Worm (Caenorhabditis elegans) whole organism, L3 larva: ENCODE measurements around the gene epg-4.

Source experiments
- R02D3.7 ChIP-seq: fragments of 150-350 bp; optimal IDR thresholded peaks from 2 replicates; lab custom pipeline; 2014; ENCODE audit warnings: missing biosample characterization, missing genetic modification characterization
- ama-1 ChIP-seq: fragments of 150-350 bp; optimal IDR thresholded peaks from 2 replicates; lab custom pipeline; 2018
- ceh-16 ChIP-seq: sonication (generic microtip); optimal IDR thresholded peaks from 2 replicates; lab custom pipeline; 2017; ENCODE audit warnings: missing biosample characterization, missing genetic modification characterization
- ceh-28 ChIP-seq: fragments of 150-350 bp; optimal IDR thresholded peaks from 2 replicates; lab custom pipeline; 2014; ENCODE audit warnings: missing biosample characterization, missing genetic modification reagents, missing genetic modification characterization
- ceh-82 ChIP-seq: fragments of 150-350 bp; optimal IDR thresholded peaks from 2 replicates; lab custom pipeline; 2014; ENCODE audit warnings: missing biosample characterization, missing genetic modification characterization
- ceh-9 ChIP-seq: sonication (generic microtip); optimal IDR thresholded peaks from 2 replicates; lab custom pipeline; 2018; ENCODE audit warnings: missing biosample characterization, missing genetic modification characterization
- daf-12 ChIP-seq: fragments of 150-350 bp; optimal IDR thresholded peaks from 2 replicates; lab custom pipeline; 2014; ENCODE audit warnings: missing biosample characterization, missing genetic modification reagents, missing genetic modification characterization
- egl-27 ChIP-seq: sonication (generic microtip); optimal IDR thresholded peaks from 4 replicates; lab custom pipeline; 2017; ENCODE audit warnings: missing biosample characterization, missing genetic modification reagents, missing genetic modification characterization
- elt-2 ChIP-seq: sonication (generic microtip); optimal IDR thresholded peaks from 2 replicates; lab custom pipeline; 2016; ENCODE audit warnings: missing genetic modification reagents, mild to moderate bottlenecking, missing genetic modification characterization, missing compliant biosample characterization
- elt-3 ChIP-seq, 3 experiments: fragments of 150-350 bp in 1 of 3; sonication (generic microtip) in 2 of 3; optimal IDR thresholded peaks; 2 replicates in 2 of 3; 4 replicates in 1 of 3; lab custom pipeline; 2014 to 2017; ENCODE audit warnings: missing biosample characterization in 3 of 3, missing genetic modification characterization in 3 of 3
- fkh-10 ChIP-seq: sonication (generic microtip); optimal IDR thresholded peaks from 2 replicates; lab custom pipeline; 2017; ENCODE audit warnings: missing biosample characterization, missing genetic modification reagents, missing genetic modification characterization
- fkh-2 ChIP-seq: fragments of 150-350 bp; optimal IDR thresholded peaks from 2 replicates; lab custom pipeline; 2014; ENCODE audit warnings: missing biosample characterization, missing genetic modification reagents, missing genetic modification characterization
- hmg-11 ChIP-seq: sonication (generic microtip); optimal IDR thresholded peaks from 2 replicates; lab custom pipeline; 2016; ENCODE audit warnings: missing genetic modification characterization, missing compliant biosample characterization
- jun-1 ChIP-seq: fragments of 150-350 bp; optimal IDR thresholded peaks from 2 replicates; lab custom pipeline; 2014; ENCODE audit warnings: missing biosample characterization, missing genetic modification reagents, missing genetic modification characterization
- lin-15B ChIP-seq: fragments of 150-350 bp; optimal IDR thresholded peaks from 2 replicates; lab custom pipeline; 2014; ENCODE audit warnings: missing biosample characterization, missing genetic modification characterization
- lin-39 ChIP-seq: fragments of 150-350 bp; optimal IDR thresholded peaks from 2 replicates; lab custom pipeline; 2018; ENCODE audit warnings: missing biosample characterization, missing genetic modification reagents, missing genetic modification characterization
- lsy-12 ChIP-seq: sonication (generic microtip); optimal IDR thresholded peaks from 2 replicates; lab custom pipeline; 2016; ENCODE audit warnings: mild to moderate bottlenecking, missing genetic modification characterization, missing compliant biosample characterization
- mdl-1 ChIP-seq: fragments of 150-350 bp; optimal IDR thresholded peaks from 2 replicates; lab custom pipeline; 2014; ENCODE audit warnings: missing biosample characterization, missing genetic modification characterization
- mml-1 ChIP-seq: fragments of 150-350 bp; sonication (generic microtip); optimal IDR thresholded peaks from 3 replicates; lab custom pipeline; 2014; ENCODE audit warnings: missing biosample characterization, missing genetic modification characterization
- nfya-1 ChIP-seq: sonication (generic microtip); optimal IDR thresholded peaks from 2 replicates; lab custom pipeline; 2017; ENCODE audit warnings: missing genetic modification characterization, mild to moderate bottlenecking, missing compliant biosample characterization, antibody characterized with exemption, moderate library complexity; ENCODE audit not compliant: insufficient read depth
- nhr-11 ChIP-seq: fragments of 150-350 bp; optimal IDR thresholded peaks from 2 replicates; lab custom pipeline; 2014; ENCODE audit warnings: missing biosample characterization, missing genetic modification characterization
- nhr-23 ChIP-seq: fragments of 150-350 bp; optimal IDR thresholded peaks from 2 replicates; lab custom pipeline; 2014; ENCODE audit warnings: missing biosample characterization, missing genetic modification reagents, missing genetic modification characterization
- nhr-237 ChIP-seq: fragments of 150-350 bp; optimal IDR thresholded peaks from 2 replicates; lab custom pipeline; 2014; ENCODE audit warnings: missing biosample characterization, missing genetic modification characterization
- nhr-25 ChIP-seq: sonication (generic microtip); optimal IDR thresholded peaks from 2 replicates; lab custom pipeline; 2017; ENCODE audit warnings: missing biosample characterization, missing genetic modification characterization
- nhr-28 ChIP-seq: fragments of 150-350 bp; optimal IDR thresholded peaks from 2 replicates; lab custom pipeline; 2014; ENCODE audit warnings: missing biosample characterization, missing genetic modification characterization
- nhr-43 ChIP-seq: sonication (generic microtip); optimal IDR thresholded peaks from 2 replicates; lab custom pipeline; 2016; ENCODE audit warnings: mild to moderate bottlenecking, missing genetic modification characterization, missing compliant biosample characterization; ENCODE audit not compliant: poor library complexity, severe bottlenecking
- nhr-67 ChIP-seq: fragments of 150-350 bp; optimal IDR thresholded peaks from 2 replicates; lab custom pipeline; 2014; ENCODE audit warnings: missing biosample characterization, missing genetic modification characterization
- nhr-76 ChIP-seq: fragments of 150-350 bp; sonication (generic microtip); optimal IDR thresholded peaks from 5 replicates; lab custom pipeline; 2014; ENCODE audit warnings: missing biosample characterization, missing genetic modification characterization
- nhr-77 ChIP-seq: fragments of 150-350 bp; optimal IDR thresholded peaks from 2 replicates; lab custom pipeline; 2014; ENCODE audit warnings: missing biosample characterization, missing genetic modification characterization
- pha-4 ChIP-seq: fragments of 150-350 bp; optimal IDR thresholded peaks from 2 replicates; lab custom pipeline; 2014; ENCODE audit warnings: missing biosample characterization, missing genetic modification reagents, missing genetic modification characterization
- pqm-1 ChIP-seq: fragments of 150-350 bp; optimal IDR thresholded peaks from 2 replicates; lab custom pipeline; 2017; ENCODE audit warnings: missing biosample characterization, missing genetic modification characterization, inconsistent platforms
- sea-2 ChIP-seq: fragments of 150-350 bp; sonication (generic microtip); optimal IDR thresholded peaks from 4 replicates; lab custom pipeline; 2014; ENCODE audit warnings: missing biosample characterization, missing genetic modification reagents, missing genetic modification characterization
- skn-1 ChIP-seq: fragments of 150-350 bp; optimal IDR thresholded peaks from 2 replicates; lab custom pipeline; 2014; ENCODE audit warnings: missing biosample characterization, missing genetic modification characterization
- snpc-4 ChIP-seq: fragments of 150-350 bp; optimal IDR thresholded peaks from 2 replicates; lab custom pipeline; 2014; ENCODE audit warnings: missing biosample characterization, missing genetic modification characterization
- tbx-2 ChIP-seq: sonication (generic microtip); optimal IDR thresholded peaks from 2 replicates; lab custom pipeline; 2016; ENCODE audit warnings: mild to moderate bottlenecking, missing genetic modification characterization, missing compliant biosample characterization
- unc-39 ChIP-seq: sonication (generic microtip); optimal IDR thresholded peaks from 4 replicates; lab custom pipeline; 2017; ENCODE audit warnings: missing biosample characterization, missing genetic modification characterization
- unc-62 ChIP-seq: fragments of 150-350 bp; sonication (generic microtip); optimal IDR thresholded peaks from 4 replicates; lab custom pipeline; 2014; ENCODE audit warnings: missing biosample characterization, missing genetic modification reagents, missing genetic modification characterization
- zag-1 ChIP-seq: fragments of 150-350 bp; optimal IDR thresholded peaks from 2 replicates; lab custom pipeline; 2014; ENCODE audit warnings: missing biosample characterization, missing genetic modification characterization
- ztf-11 ChIP-seq: fragments of 150-350 bp; optimal IDR thresholded peaks from 2 replicates; lab custom pipeline; 2014; ENCODE audit warnings: missing biosample characterization, missing genetic modification characterization
- ztf-4 ChIP-seq: fragments of 150-350 bp; optimal IDR thresholded peaks from 2 replicates; lab custom pipeline; 2014; ENCODE audit warnings: missing biosample characterization, missing genetic modification characterization

The epg-4 gene

ce11 chrIII:7144749-7145148, 37.2 kb upstream of the epg-4 start, which contains the start of gene glr-2:
Gene glr-2, minus strand, starts transcription at chrIII:7144959.
- TF ChIP-seq ceh-28 (tag; lab: Kevin White, UChicago) (no peak), nhr-11 (no peak), pha-4 (tag; lab: Kevin White, UChicago) (no peak), egl-27 (tag; lab: Kevin White, UChicago) (no peak), zag-1 (tag; lab: Kevin White, UChicago) (no peak), R02D3.7 (no peak), ztf-11 (tag; lab: Kevin White, UChicago) (no peak), nhr-237 (tag; lab: Kevin White, UChicago) (no peak), nhr-67 (no peak), sea-2 (GFP tag; lab: Kevin White, UChicago) (no peak), nfya-1 (no peak)

ce11 chrIII:7146341-7146740, 35.6 kb upstream of the epg-4 start:
- TF ChIP-seq tbx-2 (tag; lab: Kevin White, UChicago) (no peak), ztf-4 (tag; lab: Kevin White, UChicago) (no peak), skn-1 (no peak), nhr-67 (no peak), lin-15B (tag; lab: Kevin White, UChicago) (no peak), nhr-23 (tag; lab: Kevin White, UChicago) (no peak)

ce11 chrIII:7148191-7148590, 33.8 kb upstream of the epg-4 start:
- TF ChIP-seq unc-39 (tag; lab: Kevin White, UChicago) (no peak), nhr-76 (tag; lab: Kevin White, UChicago) (no peak), lin-39 (no peak), fkh-10 (GFP tag; lab: Kevin White, UChicago) (no peak), ceh-16 (tag; lab: Kevin White, UChicago) (no peak), mdl-1 (tag; lab: Kevin White, UChicago) (no peak)
- TF ChIP-seq, all 47 proteins: peak for 0

ce11 chrIII:7150162-7150561, 31.8 kb upstream of the epg-4 start:
- TF ChIP-seq nhr-67: no peak
- no peak for TF ChIP-seq lsy-12
- no peak for TF ChIP-seq ztf-11 (tag; lab: Kevin White, UChicago)
- TF ChIP-seq daf-12 (tag; lab: Kevin White, UChicago): no peak
- TF ChIP-seq nhr-28 (tag; lab: Kevin White, UChicago): no peak
- TF ChIP-seq egl-27 (tag; lab: Kevin White, UChicago): no peak
- TF ChIP-seq pqm-1 (tag; lab: Kevin White, UChicago): no peak
- TF ChIP-seq jun-1 (tag; lab: Kevin White, UChicago): no peak
- TF ChIP-seq elt-3 (tag; optimal IDR thresholded peaks at IDR 0.05; lab: Kevin White, UChicago): no peak
- no peak for TF ChIP-seq ceh-82 (tag; lab: Kevin White, UChicago)
- no peak for TF ChIP-seq ztf-4 (tag; lab: Kevin White, UChicago)
- TF ChIP-seq nhr-237 (tag; lab: Kevin White, UChicago): no peak

- no peak for TF ChIP-seq elt-2 (tag; lab: Kevin White, UChicago)
- no peak for TF ChIP-seq jun-1 (tag; lab: Kevin White, UChicago)
- TF ChIP-seq nhr-23 (tag; lab: Kevin White, UChicago): peak; percentile 37
- TF ChIP-seq nhr-77 (tag; lab: Kevin White, UChicago): no peak
These were observed 29.4 kb upstream of the epg-4 start for ce11 chrIII:7152569-7152968.

ce11 chrIII:7153747-7154238, 28.2 kb upstream of the epg-4 start, which contains the start of gene ogt-1:
Gene ogt-1, minus strand, starts transcription at chrIII:7153797.
- TF ChIP-seq ceh-9 (tag; lab: Kevin White, UChicago) (no peak), nhr-28 (tag; lab: Kevin White, UChicago) (no peak), tbx-2 (tag; lab: Kevin White, UChicago) (peak; percentile 61), egl-27 (tag; lab: Kevin White, UChicago) (peak; percentile 83), daf-12 (tag; lab: Kevin White, UChicago) (no peak), nhr-23 (tag; lab: Kevin White, UChicago) (peak; percentile 93), hmg-11 (tag; lab: Kevin White, UChicago) (peak; percentile 86), lsy-12 (peak; percentile 58), nhr-43 (peak; percentile 84), nhr-76 (tag; lab: Kevin White, UChicago) (no peak), elt-2 (tag; lab: Kevin White, UChicago) (peak; percentile 62), fkh-10 (GFP tag; lab: Kevin White, UChicago) (peak; percentile 39), elt-3 (tag; optimal IDR thresholded peaks at IDR 0.05; lab: Kevin White, UChicago) (no peak), nhr-11 (peak; percentile 6), snpc-4 (tag; lab: Kevin White, UChicago) (peak; percentile 57), skn-1 (peak; percentile 63), nhr-237 (tag; lab: Kevin White, UChicago) (no peak), nhr-25 (peak; percentile 96), ceh-82 (tag; lab: Kevin White, UChicago) (no peak), mdl-1 (tag; lab: Kevin White, UChicago) (peak; percentile 66), unc-62 (GFP tag; lab: Kevin White, UChicago) (peak; percentile 32), fkh-2 (no peak), mml-1 (tag; lab: Kevin White, UChicago) (no peak), nhr-67 (no peak), sea-2 (GFP tag; lab: Kevin White, UChicago) (no peak), lin-39 (no peak), ama-1 (lab: Kevin White, UChicago) (peak; percentile 80), jun-1 (tag; lab: Kevin White, UChicago) (peak; percentile 89)
